Worm (Caenorhabditis elegans) whole organism, L4 larva: ENCODE results near the gene lpr-3.
A peak's percentile ranks its signal among the peaks of the same experiment; 100 is the strongest.

Experiments
- F10B5.3 ChIP-seq: sonication (generic microtip); optimal IDR thresholded peaks from 2 replicates; lab custom pipeline; 2016; ENCODE audit warnings: mild to moderate bottlenecking, missing genetic modification characterization, missing compliant biosample characterization
- F44E2.7 ChIP-seq: fragments of 200-800 bp; sonication (Bioruptor generic); IDR thresholded peaks from 2 replicates; pipeline ENCODE4 v2.1.2; 2022; ENCODE audit warnings: missing genetic modification characterization, missing compliant biosample characterization
- F49E8.2 ChIP-seq: sonication (generic microtip); optimal IDR thresholded peaks from 2 replicates; lab custom pipeline; 2016; ENCODE audit warnings: missing compliant biosample characterization, mild to moderate bottlenecking, missing genetic modification characterization, borderline replicate concordance
- T20F7.1 ChIP-seq: fragments of 200-800 bp; sonication (Bioruptor generic); optimal IDR thresholded peaks from 2 replicates; lab custom pipeline; 2018; ENCODE audit warnings: mild to moderate bottlenecking, missing genetic modification characterization, missing compliant biosample characterization
- T26A8.4 ChIP-seq: fragments of 200-800 bp; sonication (Bioruptor generic); IDR thresholded peaks from 2 replicates; pipeline ENCODE4 v1.3.6; 2022; ENCODE audit warnings: missing genetic modification characterization, missing compliant biosample characterization
- ama-1 ChIP-seq: fragments of 150-350 bp; optimal IDR thresholded peaks from 2 replicates; lab custom pipeline; 2014; ENCODE audit warnings: inconsistent platforms, mixed read lengths
- arid-1 ChIP-seq: fragments of 200-800 bp; sonication (Bioruptor generic); conservative IDR thresholded peaks from 2 replicates; pipeline ENCODE4 v1.3.6; 2022; ENCODE audit warnings: missing genetic modification reagents, missing genetic modification characterization, missing compliant biosample characterization
- ceh-44 ChIP-seq: fragments of 200-800 bp; sonication (Bioruptor generic); IDR thresholded peaks from 2 replicates; pipeline ENCODE4 v1.3.6; 2022; ENCODE audit warnings: missing genetic modification reagents, missing genetic modification characterization, missing compliant biosample characterization
- ceh-62 ChIP-seq: sonication (generic microtip); optimal IDR thresholded peaks from 2 replicates; lab custom pipeline; 2017; ENCODE audit warnings: missing biosample characterization, missing genetic modification characterization
- ceh-82 ChIP-seq: sonication (generic microtip); optimal IDR thresholded peaks from 2 replicates; lab custom pipeline; 2017; ENCODE audit warnings: missing biosample characterization, missing genetic modification characterization
- cey-2 ChIP-seq: sonication (generic microtip); optimal IDR thresholded peaks from 3 replicates; lab custom pipeline; 2017; ENCODE audit warnings: missing genetic modification characterization, mild to moderate bottlenecking, missing compliant biosample characterization, antibody characterized with exemption, borderline replicate concordance; ENCODE audit not compliant: insufficient read depth
- ctbp-1 ChIP-seq: fragments of 200-800 bp; sonication (Bioruptor generic); IDR thresholded peaks from 2 replicates; pipeline ENCODE4 v1.3.6; 2022; ENCODE audit warnings: missing genetic modification reagents, missing genetic modification characterization, missing compliant biosample characterization
- daf-8 ChIP-seq: fragments of 200-800 bp; sonication (Bioruptor generic); IDR thresholded peaks from 2 replicates; pipeline ENCODE4 v1.3.6; 2022; ENCODE audit warnings: missing genetic modification characterization, missing compliant biosample characterization
- dmd-8 ChIP-seq: fragments of 200-800 bp; sonication (Bioruptor generic); IDR thresholded peaks from 2 replicates; pipeline ENCODE4 v1.3.6; 2022; ENCODE audit warnings: missing genetic modification characterization, missing compliant biosample characterization
- dve-1 ChIP-seq: sonication (generic microtip); optimal IDR thresholded peaks from 2 replicates; lab custom pipeline; 2017; ENCODE audit warnings: antibody characterized with exemption, mild to moderate bottlenecking, missing genetic modification characterization, missing compliant biosample characterization; ENCODE audit not compliant: insufficient read depth
- egl-27 ChIP-seq: sonication (generic microtip); optimal IDR thresholded peaks from 3 replicates; lab custom pipeline; 2017; ENCODE audit warnings: missing biosample characterization, missing genetic modification reagents, missing genetic modification characterization
- egl-43 ChIP-seq: fragments of 200-800 bp; sonication (Bioruptor generic); IDR thresholded peaks from 2 replicates; pipeline ENCODE4 v1.3.6; 2022; ENCODE audit warnings: missing genetic modification reagents, missing genetic modification characterization, missing compliant biosample characterization
- fkh-10 ChIP-seq: fragments of 150-350 bp; optimal IDR thresholded peaks from 2 replicates; lab custom pipeline; 2014; ENCODE audit warnings: missing biosample characterization, missing genetic modification reagents, missing genetic modification characterization
- hmg-1.1 ChIP-seq: fragments of 200-800 bp; sonication (Bioruptor generic); IDR thresholded peaks from 2 replicates; pipeline ENCODE4 v1.3.6; 2022; ENCODE audit warnings: missing genetic modification reagents, missing genetic modification characterization, missing compliant biosample characterization
- lin-29 ChIP-seq: fragments of 200-800 bp; sonication (Bioruptor generic); IDR thresholded peaks from 2 replicates; pipeline ENCODE4 v1.3.6; 2022; ENCODE audit warnings: missing genetic modification reagents, missing genetic modification characterization, missing compliant biosample characterization
- lin-38 ChIP-seq: fragments of 200-800 bp; sonication (Bioruptor generic); IDR thresholded peaks from 2 replicates; pipeline ENCODE4 v1.3.6; 2022; ENCODE audit warnings: missing genetic modification reagents, missing genetic modification characterization, missing compliant biosample characterization
- madf-5 ChIP-seq, 2 experiments: fragments of 200-800 bp; sonication (Bioruptor generic); IDR thresholded peaks; 2 replicates each; pipeline ENCODE4 v1.3.6; 2022; ENCODE audit warnings: missing compliant biosample characterization in 2 of 2, missing genetic modification characterization in 2 of 2
- mdt-29 ChIP-seq: fragments of 200-800 bp; sonication (Bioruptor generic); IDR thresholded peaks from 2 replicates; pipeline ENCODE4 v1.3.6; 2022; ENCODE audit warnings: missing genetic modification reagents, missing genetic modification characterization, missing compliant biosample characterization
- mep-1 ChIP-seq: fragments of 150-350 bp; sonication (generic microtip); optimal IDR thresholded peaks from 3 replicates; lab custom pipeline; 2014; ENCODE audit warnings: missing biosample characterization, missing genetic modification characterization
- nhr-10 ChIP-seq: fragments of 150-350 bp; optimal IDR thresholded peaks from 2 replicates; lab custom pipeline; 2014; ENCODE audit warnings: missing biosample characterization, missing genetic modification characterization
- nhr-102 ChIP-seq: sonication (generic microtip); optimal IDR thresholded peaks from 2 replicates; lab custom pipeline; 2016; ENCODE audit warnings: mild to moderate bottlenecking, missing genetic modification characterization, moderate library complexity, missing compliant biosample characterization
- nhr-11 ChIP-seq: fragments of 150-350 bp; optimal IDR thresholded peaks from 2 replicates; lab custom pipeline; 2014; ENCODE audit warnings: missing biosample characterization, missing genetic modification characterization
- nhr-25 ChIP-seq: sonication (generic microtip); optimal IDR thresholded peaks from 2 replicates; lab custom pipeline; 2017; ENCODE audit warnings: missing genetic modification characterization, mild to moderate bottlenecking, missing compliant biosample characterization, antibody characterized with exemption, moderate library complexity, borderline replicate concordance; ENCODE audit not compliant: insufficient read depth
- nhr-42 ChIP-seq: fragments of 200-800 bp; sonication (Bioruptor generic); IDR thresholded peaks from 2 replicates; pipeline ENCODE4 v1.3.6; 2022; ENCODE audit warnings: missing genetic modification characterization, missing compliant biosample characterization
- nhr-76 ChIP-seq: fragments of 150-350 bp; optimal IDR thresholded peaks from 2 replicates; lab custom pipeline; 2014; ENCODE audit warnings: missing biosample characterization, missing genetic modification characterization
- nhr-77 ChIP-seq: fragments of 150-350 bp; optimal IDR thresholded peaks from 2 replicates; lab custom pipeline; 2014; ENCODE audit warnings: missing biosample characterization, missing genetic modification characterization
- set-16 ChIP-seq: fragments of 200-800 bp; sonication (Bioruptor generic); IDR thresholded peaks from 2 replicates; pipeline ENCODE4 v1.3.6; 2022; ENCODE audit warnings: missing genetic modification reagents, missing genetic modification characterization, missing compliant biosample characterization
- skn-1 ChIP-seq: fragments of 150-350 bp; optimal IDR thresholded peaks from 2 replicates; lab custom pipeline; 2014; ENCODE audit warnings: missing biosample characterization, missing genetic modification characterization
- snpc-1.2 ChIP-seq: fragments of 200-800 bp; sonication (Bioruptor generic); IDR thresholded peaks from 2 replicates; pipeline ENCODE4 v1.3.6; 2022; ENCODE audit warnings: missing genetic modification reagents, missing genetic modification characterization, missing compliant biosample characterization
- tra-1 ChIP-seq: fragments of 200-800 bp; sonication (Bioruptor generic); IDR thresholded peaks from 2 replicates; pipeline ENCODE4 v1.3.6; 2022; ENCODE audit warnings: missing genetic modification reagents, missing genetic modification characterization, missing compliant biosample characterization
- unc-130 ChIP-seq: sonication (generic microtip); optimal IDR thresholded peaks from 2 replicates; lab custom pipeline; 2016; ENCODE audit warnings: missing genetic modification reagents, missing genetic modification characterization, missing compliant biosample characterization
- unc-62 ChIP-seq, 3 experiments: fragments of 150-350 bp in 1 of 3; sonication (generic microtip); optimal IDR thresholded peaks in 2 of 3; peaks in 1 of 3; 1 replicate in 1 of 3; 2 replicates in 2 of 3; lab custom pipeline; 2014 to 2017; ENCODE audit warnings: missing biosample characterization in 3 of 3, missing genetic modification characterization in 3 of 3, missing genetic modification reagents in 3 of 3, missing genotype in 1 of 3
- vab-7 ChIP-seq: fragments of 200-800 bp; sonication (Bioruptor generic); IDR thresholded peaks from 2 replicates; pipeline ENCODE4 v1.3.6; 2022; ENCODE audit warnings: missing genetic modification reagents, missing genetic modification characterization, missing compliant biosample characterization
- zag-1 ChIP-seq: fragments of 150-350 bp; optimal IDR thresholded peaks from 2 replicates; lab custom pipeline; 2014; ENCODE audit warnings: missing biosample characterization, missing genetic modification characterization
- zfp-3 ChIP-seq: fragments of 200-800 bp; sonication (Bioruptor generic); conservative IDR thresholded peaks from 2 replicates; pipeline ENCODE4 v1.3.6; 2022; ENCODE audit warnings: missing genetic modification reagents, missing genetic modification characterization, missing compliant biosample characterization
- zip-11 ChIP-seq: fragments of 200-800 bp; sonication (Bioruptor generic); IDR thresholded peaks from 2 replicates; pipeline ENCODE4 v1.3.6; 2022; ENCODE audit warnings: missing genetic modification characterization, missing compliant biosample characterization

lpr-3 gene

ce11 chrX:11031869-11032268 is 25.3 kb upstream of the lpr-3 start:
- TF ChIP-seq dmd-8 (GFP tag; lab: Robert Waterston, UW) (no peak), nhr-11 (tag; lab: Kevin White, UChicago) (no peak), cey-2 (tag; lab: Kevin White, UChicago) (no peak), nhr-76 (tag; lab: Kevin White, UChicago) (no peak), arid-1 (GFP tag; lab: Robert Waterston, UW) (no peak), madf-5 (GFP tag; IDR thresholded peaks at IDR 0.05; lab: Robert Waterston, UW) (no peak), nhr-25 (tag; lab: Kevin White, UChicago) (no peak), mdt-29 (GFP tag; lab: Robert Waterston, UW) (no peak), nhr-10 (tag; lab: Kevin White, UChicago) (no peak), hmg-1.1 (GFP tag; lab: Robert Waterston, UW) (no peak), ctbp-1 (GFP tag; lab: Robert Waterston, UW) (0 out of 2 replicates have a peak, but pooled peaks have one; percentile 42), set-16 (GFP tag; lab: Robert Waterston, UW) (peak; percentile 49), unc-62 (GFP tag; optimal IDR thresholded peaks at IDR 0.05 in 1 of 2; lab: Kevin White, UChicago) (peak in 1 of 2 experiments; percentile 22), unc-62 (tag; optimal IDR thresholded peaks at IDR 0.05; lab: Kevin White, UChicago) (no peak), lin-38 (GFP tag; lab: Robert Waterston, UW) (no peak), F49E8.2 (tag; lab: Kevin White, UChicago) (no peak), T20F7.1 (GFP tag; lab: Kevin White, UChicago) (no peak), unc-130 (GFP tag; lab: Kevin White, UChicago) (no peak), zfp-3 (GFP tag; lab: Robert Waterston, UW) (no peak), T26A8.4 (no peak), ceh-82 (tag; lab: Kevin White, UChicago) (no peak), nhr-42 (GFP tag; lab: Robert Waterston, UW) (no peak), daf-8 (no peak), ama-1 (lab: Kevin White, UChicago) (no peak), zag-1 (tag; lab: Kevin White, UChicago) (no peak), zip-11 (no peak), fkh-10 (no peak)

ce11 chrX:11032412-11032811 is 24.8 kb upstream of the lpr-3 start:
- TF ChIP-seq egl-27 (tag; lab: Kevin White, UChicago) (no peak), F10B5.3 (no peak), dve-1 (tag; lab: Kevin White, UChicago) (no peak), mep-1 (tag; lab: Kevin White, UChicago) (no peak), ceh-44 (no peak), nhr-10 (tag; lab: Kevin White, UChicago) (no peak), ceh-62 (tag; lab: Kevin White, UChicago) (no peak), vab-7 (GFP tag; lab: Robert Waterston, UW) (no peak), F44E2.7 (no peak), nhr-77 (tag; lab: Kevin White, UChicago) (no peak), tra-1 (GFP tag; lab: Robert Waterston, UW) (no peak), nhr-42 (GFP tag; lab: Robert Waterston, UW) (no peak), nhr-102 (tag; lab: Kevin White, UChicago) (no peak), snpc-1.2 (GFP tag; lab: Robert Waterston, UW) (no peak), skn-1 (tag; lab: Kevin White, UChicago) (no peak), egl-43 (GFP tag; lab: Robert Waterston, UW) (no peak), ctbp-1 (GFP tag; lab: Robert Waterston, UW) (no peak), lin-29 (GFP tag; lab: Robert Waterston, UW) (no peak), ceh-82 (tag; lab: Kevin White, UChicago) (no peak), set-16 (GFP tag; lab: Robert Waterston, UW) (no peak)
